Worm (Caenorhabditis elegans) whole organism, L3 larva: ENCODE data around the gene cest-8.

Experiments
- ama-1 ChIP-seq: fragments of 150-350 bp; optimal IDR thresholded peaks from 2 replicates; lab custom pipeline; 2018
- daf-12 ChIP-seq: fragments of 150-350 bp; optimal IDR thresholded peaks from 2 replicates; lab custom pipeline; 2014; ENCODE audit warnings: missing biosample characterization, missing genetic modification reagents, missing genetic modification characterization
- elt-1 ChIP-seq: fragments of 150-350 bp; optimal IDR thresholded peaks from 2 replicates; lab custom pipeline; 2014; ENCODE audit warnings: missing biosample characterization, missing genetic modification characterization
- skn-1 ChIP-seq: fragments of 150-350 bp; optimal IDR thresholded peaks from 2 replicates; lab custom pipeline; 2014; ENCODE audit warnings: missing biosample characterization, missing genetic modification characterization
- unc-39 ChIP-seq: sonication (generic microtip); optimal IDR thresholded peaks from 4 replicates; lab custom pipeline; 2017; ENCODE audit warnings: missing biosample characterization, missing genetic modification characterization
- unc-62 ChIP-seq: fragments of 150-350 bp; sonication (generic microtip); optimal IDR thresholded peaks from 4 replicates; lab custom pipeline; 2014; ENCODE audit warnings: missing biosample characterization, missing genetic modification reagents, missing genetic modification characterization
- ztf-11 ChIP-seq: fragments of 150-350 bp; optimal IDR thresholded peaks from 2 replicates; lab custom pipeline; 2014; ENCODE audit warnings: missing biosample characterization, missing genetic modification characterization
- ztf-4 ChIP-seq: fragments of 150-350 bp; optimal IDR thresholded peaks from 2 replicates; lab custom pipeline; 2014; ENCODE audit warnings: missing biosample characterization, missing genetic modification characterization

ce11 chrX:12174686-12175404 is 44.6 kb upstream of the cest-8 start:
- TF ChIP-seq elt-1 (tag; lab: Kevin White, UChicago) (no peak), skn-1 (tag; lab: Kevin White, UChicago) (no peak), unc-62 (GFP tag; lab: Kevin White, UChicago) (no peak), unc-39 (tag; lab: Kevin White, UChicago) (no peak), ama-1 (lab: Kevin White, UChicago) (no peak), ztf-11 (tag; lab: Kevin White, UChicago) (no peak), ztf-4 (tag; lab: Kevin White, UChicago) (no peak), daf-12 (tag; lab: Kevin White, UChicago) (no peak)
